Worm (Caenorhabditis elegans) whole organism, L3 larva: ENCODE results near the gene C33C12.12.

Experiments used
- R02D3.7 ChIP-seq: fragments of 150-350 bp; optimal IDR thresholded peaks from 2 replicates; lab custom pipeline; 2014; ENCODE audit warnings: missing biosample characterization, missing genetic modification characterization
- ZK546.5 ChIP-seq: sonication (generic microtip); optimal IDR thresholded peaks from 2 replicates; lab custom pipeline; 2017; ENCODE audit warnings: missing biosample characterization, missing genetic modification characterization
- ceh-16 ChIP-seq: sonication (generic microtip); optimal IDR thresholded peaks from 2 replicates; lab custom pipeline; 2017; ENCODE audit warnings: missing biosample characterization, missing genetic modification characterization
- elt-1 ChIP-seq: fragments of 150-350 bp; optimal IDR thresholded peaks from 2 replicates; lab custom pipeline; 2014; ENCODE audit warnings: missing biosample characterization, missing genetic modification characterization
- elt-2 ChIP-seq: sonication (generic microtip); optimal IDR thresholded peaks from 2 replicates; lab custom pipeline; 2016; ENCODE audit warnings: missing genetic modification reagents, mild to moderate bottlenecking, missing genetic modification characterization, missing compliant biosample characterization
- elt-3 ChIP-seq, 3 experiments: fragments of 150-350 bp in 1 of 3; sonication (generic microtip) in 2 of 3; optimal IDR thresholded peaks; 2 replicates in 2 of 3; 4 replicates in 1 of 3; lab custom pipeline; 2014 to 2017; ENCODE audit warnings: missing biosample characterization in 3 of 3, missing genetic modification characterization in 3 of 3
- eor-1 ChIP-seq, 2 experiments: fragments of 150-350 bp; optimal IDR thresholded peaks; 2 replicates each; lab custom pipeline; 2014 to 2018; ENCODE audit warnings: missing biosample characterization in 2 of 2, missing genetic modification characterization in 2 of 2
- fos-1 ChIP-seq: fragments of 150-350 bp; optimal IDR thresholded peaks from 2 replicates; lab custom pipeline; 2014; ENCODE audit warnings: missing biosample characterization, missing genetic modification characterization
- hmg-11 ChIP-seq: sonication (generic microtip); optimal IDR thresholded peaks from 2 replicates; lab custom pipeline; 2016; ENCODE audit warnings: missing genetic modification characterization, missing compliant biosample characterization
- lin-15B ChIP-seq: fragments of 150-350 bp; optimal IDR thresholded peaks from 2 replicates; lab custom pipeline; 2014; ENCODE audit warnings: missing biosample characterization, missing genetic modification characterization
- lin-39 ChIP-seq: fragments of 150-350 bp; optimal IDR thresholded peaks from 2 replicates; lab custom pipeline; 2018; ENCODE audit warnings: missing biosample characterization, missing genetic modification reagents, missing genetic modification characterization
- nfya-1 ChIP-seq: sonication (generic microtip); optimal IDR thresholded peaks from 2 replicates; lab custom pipeline; 2017; ENCODE audit warnings: missing genetic modification characterization, mild to moderate bottlenecking, missing compliant biosample characterization, antibody characterized with exemption, moderate library complexity; ENCODE audit not compliant: insufficient read depth
- nhr-12 ChIP-seq: fragments of 150-350 bp; optimal IDR thresholded peaks from 2 replicates; lab custom pipeline; 2014; ENCODE audit warnings: missing biosample characterization, missing genetic modification characterization
- nhr-23 ChIP-seq: fragments of 150-350 bp; optimal IDR thresholded peaks from 2 replicates; lab custom pipeline; 2014; ENCODE audit warnings: missing biosample characterization, missing genetic modification reagents, missing genetic modification characterization
- nhr-237 ChIP-seq: fragments of 150-350 bp; optimal IDR thresholded peaks from 2 replicates; lab custom pipeline; 2014; ENCODE audit warnings: missing biosample characterization, missing genetic modification characterization
- nhr-25 ChIP-seq: sonication (generic microtip); optimal IDR thresholded peaks from 2 replicates; lab custom pipeline; 2017; ENCODE audit warnings: missing biosample characterization, missing genetic modification characterization
- nhr-43 ChIP-seq: sonication (generic microtip); optimal IDR thresholded peaks from 2 replicates; lab custom pipeline; 2016; ENCODE audit warnings: mild to moderate bottlenecking, missing genetic modification characterization, missing compliant biosample characterization; ENCODE audit not compliant: poor library complexity, severe bottlenecking
- nhr-76 ChIP-seq: fragments of 150-350 bp; sonication (generic microtip); optimal IDR thresholded peaks from 5 replicates; lab custom pipeline; 2014; ENCODE audit warnings: missing biosample characterization, missing genetic modification characterization
- nhr-77 ChIP-seq: fragments of 150-350 bp; optimal IDR thresholded peaks from 2 replicates; lab custom pipeline; 2014; ENCODE audit warnings: missing biosample characterization, missing genetic modification characterization
- pha-4 ChIP-seq: fragments of 150-350 bp; optimal IDR thresholded peaks from 2 replicates; lab custom pipeline; 2014; ENCODE audit warnings: missing biosample characterization, missing genetic modification reagents, missing genetic modification characterization
- pqm-1 ChIP-seq: fragments of 150-350 bp; optimal IDR thresholded peaks from 2 replicates; lab custom pipeline; 2017; ENCODE audit warnings: missing biosample characterization, missing genetic modification characterization, inconsistent platforms
- skn-1 ChIP-seq: fragments of 150-350 bp; optimal IDR thresholded peaks from 2 replicates; lab custom pipeline; 2014; ENCODE audit warnings: missing biosample characterization, missing genetic modification characterization
- tbx-2 ChIP-seq: sonication (generic microtip); optimal IDR thresholded peaks from 2 replicates; lab custom pipeline; 2016; ENCODE audit warnings: mild to moderate bottlenecking, missing genetic modification characterization, missing compliant biosample characterization
- unc-39 ChIP-seq: sonication (generic microtip); optimal IDR thresholded peaks from 4 replicates; lab custom pipeline; 2017; ENCODE audit warnings: missing biosample characterization, missing genetic modification characterization
- unc-62 ChIP-seq: fragments of 150-350 bp; sonication (generic microtip); optimal IDR thresholded peaks from 4 replicates; lab custom pipeline; 2014; ENCODE audit warnings: missing biosample characterization, missing genetic modification reagents, missing genetic modification characterization
- zag-1 ChIP-seq: fragments of 150-350 bp; optimal IDR thresholded peaks from 2 replicates; lab custom pipeline; 2014; ENCODE audit warnings: missing biosample characterization, missing genetic modification characterization
- ztf-11 ChIP-seq: fragments of 150-350 bp; optimal IDR thresholded peaks from 2 replicates; lab custom pipeline; 2014; ENCODE audit warnings: missing biosample characterization, missing genetic modification characterization
- ztf-4 ChIP-seq: fragments of 150-350 bp; optimal IDR thresholded peaks from 2 replicates; lab custom pipeline; 2014; ENCODE audit warnings: missing biosample characterization, missing genetic modification characterization

C33C12.12 gene

DNA sequence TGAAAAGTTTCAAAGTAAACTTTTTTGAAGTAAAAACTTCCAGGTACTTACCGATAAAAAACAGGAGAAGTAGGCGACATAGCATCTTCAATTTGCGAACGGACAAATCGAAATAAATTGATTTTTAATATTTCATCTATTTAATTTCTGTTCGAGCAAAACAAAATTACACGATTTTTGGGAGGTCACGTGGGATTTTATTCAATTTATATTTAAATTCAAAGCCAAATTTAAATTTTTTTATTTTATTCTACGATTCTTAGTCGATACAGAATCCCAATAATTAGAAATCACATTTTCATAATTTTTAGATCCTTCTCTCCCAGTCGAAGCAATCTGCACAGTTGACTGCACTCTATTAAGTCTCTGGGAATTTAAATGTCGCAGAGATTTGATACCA, at the start of gene C33C12.12:
C33C12.12 (minus strand) TSS at position 101 of the 400 bp plus-strand sequence.
- TF ChIP-seq pqm-1: no peak
- no peak for TF ChIP-seq ztf-11 (tag; lab: Kevin White, UChicago)

DNA sequence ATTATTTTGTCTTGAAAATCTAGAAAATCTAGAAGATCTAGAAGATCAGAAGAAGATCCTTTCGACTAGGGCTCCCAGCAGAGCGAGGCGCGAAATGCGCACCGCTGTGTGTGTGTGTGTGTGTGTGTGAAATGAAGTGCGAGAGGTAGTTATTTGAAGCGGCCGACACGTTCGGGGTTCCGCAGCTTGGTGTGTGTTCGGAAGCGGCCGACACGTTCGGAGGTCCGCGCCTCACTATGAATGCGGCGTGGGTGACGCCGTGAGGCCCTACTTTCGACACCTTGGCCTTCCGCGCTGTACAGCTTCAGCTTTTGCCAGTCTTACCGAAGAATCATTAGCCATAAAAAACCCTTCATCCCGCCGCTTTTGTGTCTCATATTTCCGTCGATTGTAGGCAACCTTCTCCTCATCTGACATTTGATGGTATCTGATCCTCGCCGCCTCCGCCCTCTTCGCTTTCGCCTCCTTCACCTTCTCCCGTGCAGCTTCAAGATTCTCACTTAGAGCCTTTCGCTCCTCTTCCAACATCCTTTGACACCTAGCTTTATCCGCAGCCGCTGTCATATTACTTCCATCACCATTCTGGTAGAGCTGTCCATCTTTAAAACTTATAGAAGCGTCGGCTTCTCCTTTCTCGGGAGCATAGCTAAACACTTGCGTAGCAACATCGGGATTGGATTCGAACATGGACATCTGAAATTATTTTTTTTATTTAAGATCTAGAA, 47.1 kb upstream of the C33C12.12 start:
- TF ChIP-seq nhr-23: no peak
- TF ChIP-seq nhr-76: no peak

DNA sequence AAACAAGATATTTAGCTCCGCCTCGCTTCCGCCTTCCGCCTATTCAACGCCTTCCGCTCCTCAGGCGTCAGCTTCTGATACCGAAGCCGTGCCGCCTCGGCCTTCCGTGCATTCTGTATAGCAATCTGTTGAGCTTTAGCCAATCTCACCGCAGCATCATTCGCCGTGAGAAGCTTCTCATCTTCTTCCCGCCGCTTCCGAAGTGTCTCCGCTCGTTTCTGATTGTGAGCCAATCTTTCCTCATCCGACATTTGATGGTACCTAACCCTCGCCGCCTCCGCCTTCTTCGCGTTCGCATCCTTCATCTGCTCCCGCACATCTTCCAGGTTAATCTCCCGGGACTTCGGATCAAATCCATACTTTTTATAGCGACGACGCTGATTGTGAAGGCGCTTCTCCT, 45.5 kb upstream of the C33C12.12 start:
- TF ChIP-seq nhr-43 (tag; lab: Kevin White, UChicago) (no peak), fos-1 (tag; lab: Kevin White, UChicago) (no peak), eor-1 (tag; optimal IDR thresholded peaks at IDR 0.05; lab: Kevin White, UChicago) (no peak)
- TF ChIP-seq, all 47 proteins: peak for 0

DNA sequence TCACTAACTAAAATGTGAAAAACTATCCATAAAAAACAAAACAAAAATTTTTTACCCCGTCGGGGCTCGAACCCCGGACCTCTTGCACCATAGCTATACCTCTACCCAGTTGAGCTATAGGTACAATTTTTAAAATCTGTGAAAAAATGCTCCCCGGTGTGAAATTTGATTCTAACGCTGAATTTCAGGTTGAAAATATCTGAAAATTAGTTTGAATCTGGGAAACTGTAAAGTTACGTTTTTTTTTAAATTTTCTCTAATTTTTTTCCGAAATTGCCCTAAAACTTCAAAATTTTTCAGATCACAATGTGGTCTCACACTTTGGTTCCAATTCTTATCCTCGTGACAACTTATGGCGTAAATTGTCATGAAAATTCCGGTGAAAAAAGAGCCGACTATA, 37.8 kb upstream of the C33C12.12 start, which contains the start of gene Y59C2A.1:
Y59C2A.1 (plus strand) TSS at position 301 of the 400 bp plus-strand sequence.
- no peak for TF ChIP-seq ZK546.5
- no peak for TF ChIP-seq pqm-1
- no peak for TF ChIP-seq elt-2 (tag; lab: Kevin White, UChicago)
- TF ChIP-seq nhr-237 (tag; lab: Kevin White, UChicago): no peak
- no peak for TF ChIP-seq nhr-23
- no peak for TF ChIP-seq ztf-4 (tag; lab: Kevin White, UChicago)
- TF ChIP-seq unc-39 (tag; lab: Kevin White, UChicago): no peak
- no peak for TF ChIP-seq lin-39 (tag; lab: Kevin White, UChicago)
- TF ChIP-seq skn-1: no peak
- TF ChIP-seq elt-3 (tag; optimal IDR thresholded peaks at IDR 0.05; lab: Kevin White, UChicago): no peak
- TF ChIP-seq elt-1 (tag; lab: Kevin White, UChicago): no peak
- TF ChIP-seq nhr-43 (tag; lab: Kevin White, UChicago): no peak
- no peak for TF ChIP-seq R02D3.7
- TF ChIP-seq ceh-16 (tag; lab: Kevin White, UChicago): no peak
- TF ChIP-seq, all 47 proteins: peak for 0

DNA sequence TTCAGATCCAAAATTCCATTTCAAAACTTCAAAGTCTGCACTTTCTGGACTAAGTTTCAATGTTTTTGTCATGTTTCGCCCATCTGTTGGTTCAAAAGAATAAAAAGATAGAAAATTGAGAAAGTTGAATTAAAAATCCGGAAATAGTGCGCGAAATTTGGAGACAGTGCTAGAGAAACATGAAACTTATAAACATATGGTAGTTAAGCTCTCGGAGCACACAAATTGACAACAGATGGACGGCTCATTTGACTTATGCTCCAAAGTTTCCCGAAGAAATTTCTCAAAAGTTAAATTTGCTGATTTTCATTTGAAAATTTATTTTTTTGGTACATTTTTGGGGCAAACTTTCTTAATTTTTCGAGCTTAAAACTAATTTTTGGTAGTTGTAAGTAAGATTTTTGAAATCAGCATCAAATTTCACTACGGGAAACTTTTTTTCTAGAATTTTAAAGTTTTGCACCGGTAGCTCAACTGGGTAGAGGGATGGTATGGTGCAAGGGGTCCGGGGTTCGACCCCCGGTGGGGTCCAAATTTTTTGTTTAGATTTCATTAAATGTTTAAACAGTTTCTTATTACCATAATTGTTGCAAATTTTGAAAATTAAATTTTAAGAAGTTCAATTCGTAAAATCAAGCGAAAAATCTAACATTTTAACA, 36.2 kb upstream of the C33C12.12 start:
- TF ChIP-seq nhr-77 (tag; lab: Kevin White, UChicago) (no peak), nfya-1 (tag; lab: Kevin White, UChicago) (no peak), tbx-2 (no peak), eor-1 (tag; optimal IDR thresholded peaks at IDR 0.05; lab: Kevin White, UChicago) (no peak), lin-39 (tag; lab: Kevin White, UChicago) (no peak), ztf-11 (tag; lab: Kevin White, UChicago) (no peak), R02D3.7 (no peak)

DNA sequence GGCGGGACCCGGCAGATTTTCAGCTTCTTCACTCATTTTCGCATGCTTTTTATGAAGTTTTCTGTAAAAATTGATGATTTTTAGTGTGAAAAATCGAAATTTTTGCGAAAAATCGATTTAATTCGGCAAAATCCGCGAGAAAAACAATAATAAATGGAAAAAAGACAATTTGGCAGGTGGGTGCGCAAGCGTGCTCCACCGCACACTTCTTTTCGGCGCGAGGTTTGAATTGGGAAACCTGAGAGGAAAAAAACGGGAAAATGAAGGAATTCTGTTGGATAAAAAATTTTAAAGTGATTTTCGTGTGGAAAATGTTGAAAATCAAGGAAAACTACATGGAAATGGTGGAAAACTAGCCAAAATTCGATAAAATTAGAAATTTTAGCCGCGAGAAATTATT, 34.1 kb upstream of the C33C12.12 start, which contains the start of gene Y59C2A.2:
Y59C2A.2 (minus strand) TSS at position 61 of the 400 bp plus-strand sequence.
- TF ChIP-seq nhr-25 (tag; lab: Kevin White, UChicago): no peak
- peak; percentile 67 for TF ChIP-seq lin-15B
- TF ChIP-seq nfya-1 (tag; lab: Kevin White, UChicago): peak; percentile 44
- no peak for TF ChIP-seq unc-62 (GFP tag; lab: Kevin White, UChicago)
- peak; percentile 41 for TF ChIP-seq lin-39 (tag; lab: Kevin White, UChicago)
- no peak for TF ChIP-seq nhr-237 (tag; lab: Kevin White, UChicago)
- TF ChIP-seq pha-4: peak; percentile 50
- TF ChIP-seq elt-2 (tag; lab: Kevin White, UChicago): peak; percentile 5

DNA sequence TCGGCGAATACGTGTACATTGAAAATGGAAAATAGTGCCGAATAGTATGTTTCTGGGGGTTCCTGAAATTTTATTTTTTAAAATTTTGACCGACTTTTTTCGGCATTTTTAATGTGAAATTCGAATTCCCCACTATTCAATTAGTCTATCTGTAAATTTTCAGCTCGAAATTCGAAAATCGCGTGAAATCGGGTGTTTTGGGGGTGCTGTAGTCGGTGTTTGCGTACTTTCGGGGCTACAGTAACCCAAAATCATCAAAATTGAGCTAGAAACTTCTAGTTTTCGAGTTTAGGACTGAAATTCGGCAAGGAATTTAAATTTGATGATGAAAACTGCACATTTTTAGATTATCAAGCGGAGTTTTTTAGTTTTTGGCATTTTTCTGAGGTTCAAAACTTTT, 32.2 kb upstream of the C33C12.12 start:
- TF ChIP-seq nhr-12 (no peak), nhr-43 (tag; lab: Kevin White, UChicago) (no peak), elt-2 (tag; lab: Kevin White, UChicago) (no peak), nhr-23 (no peak), hmg-11 (no peak), unc-62 (GFP tag; lab: Kevin White, UChicago) (no peak), ZK546.5 (no peak), zag-1 (tag; lab: Kevin White, UChicago) (no peak)
